Fruit fly (Drosophila melanogaster) whole organism, embryonic: ENCODE data around the gene spirit.

Experiments
- Abd-B ChIP-seq: fragments of 200-800 bp; sonication (Bioruptor generic); optimal IDR thresholded peaks from 2 replicates; lab custom pipeline; 2018; ENCODE audit warnings: missing biosample characterization, mild to moderate bottlenecking, missing genetic modification characterization, moderate library complexity
- Aef1 ChIP-seq: fragments of 200-800 bp; sonication (Bioruptor generic); IDR thresholded peaks from 3 replicates; pipeline ENCODE4 v1.3.6; 2022; ENCODE audit warnings: missing biosample characterization, missing genetic modification characterization
- Asciz ChIP-seq: fragments of 200-800 bp; sonication (Bioruptor generic); optimal IDR thresholded peaks from 2 replicates; lab custom pipeline; 2017; ENCODE audit warnings: missing biosample characterization, mild to moderate bottlenecking, missing genetic modification characterization, missing genetic modification reagents
- Atf3 ChIP-seq: fragments of 200-800 bp; sonication (Bioruptor generic); optimal IDR thresholded peaks from 3 replicates; lab custom pipeline; 2016; ENCODE audit warnings: missing biosample characterization, missing genetic modification characterization
- Atf6 ChIP-seq: fragments of 200-800 bp; sonication (Bioruptor generic); IDR thresholded peaks from 2 replicates; pipeline ENCODE4 v1.3.6; 2022; ENCODE audit warnings: missing biosample characterization, missing genetic modification characterization
- CG10209 ChIP-seq: fragments of 200-800 bp; sonication (Bioruptor generic); optimal IDR thresholded peaks from 3 replicates; lab custom pipeline; 2017; ENCODE audit warnings: missing biosample characterization, mild to moderate bottlenecking, missing genetic modification characterization, missing genetic modification reagents
- CG10274 ChIP-seq: fragments of 200-800 bp; sonication (Bioruptor generic); optimal IDR thresholded peaks from 3 replicates; lab custom pipeline; 2017; ENCODE audit warnings: missing biosample characterization, mild to moderate bottlenecking, missing genetic modification characterization
- CG12104 ChIP-seq: fragments of 200-800 bp; sonication (Bioruptor generic); optimal IDR thresholded peaks from 3 replicates; lab custom pipeline; 2016; ENCODE audit warnings: missing biosample characterization, missing genetic modification characterization
- CG12942 ChIP-seq: fragments of 200-800 bp; sonication (Bioruptor generic); optimal IDR thresholded peaks from 3 replicates; lab custom pipeline; 2016; ENCODE audit warnings: missing biosample characterization, missing genetic modification characterization
- CG13123 ChIP-seq: fragments of 200-800 bp; sonication (Bioruptor generic); optimal IDR thresholded peaks from 2 replicates; lab custom pipeline; 2016; ENCODE audit warnings: missing biosample characterization, missing genetic modification characterization
- CG15073 ChIP-seq: fragments of 200-800 bp; sonication (Bioruptor generic); optimal IDR thresholded peaks from 2 replicates; lab custom pipeline; 2016; ENCODE audit warnings: missing biosample characterization, missing genetic modification characterization
- CG16779 ChIP-seq: fragments of 200-800 bp; sonication (Bioruptor generic); IDR thresholded peaks from 2 replicates; pipeline ENCODE4 v1.3.6; 2022; ENCODE audit warnings: missing biosample characterization, missing genetic modification characterization
- CG17912 ChIP-seq: fragments of 200-800 bp; sonication (Bioruptor generic); optimal IDR thresholded peaks from 2 replicates; lab custom pipeline; 2018; ENCODE audit warnings: missing biosample characterization, mild to moderate bottlenecking, missing genetic modification characterization
- CG2678 ChIP-seq: fragments of 200-800 bp; sonication (Bioruptor generic); optimal IDR thresholded peaks from 3 replicates; lab custom pipeline; 2019; ENCODE audit warnings: missing biosample characterization, mild to moderate bottlenecking, missing genetic modification characterization, moderate library complexity
- CG2875 ChIP-seq: fragments of 200-800 bp; sonication (Bioruptor generic); optimal IDR thresholded peaks from 2 replicates; lab custom pipeline; 2017; ENCODE audit warnings: missing biosample characterization, mild to moderate bottlenecking, missing genetic modification characterization, missing genetic modification reagents
- CG2889 ChIP-seq: fragments of 200-800 bp; sonication (Bioruptor generic); IDR thresholded peaks from 3 replicates; pipeline ENCODE4 v1.3.6; 2022; ENCODE audit warnings: missing biosample characterization, missing genetic modification characterization
- CG3995 ChIP-seq: fragments of 200-800 bp; sonication (Bioruptor generic); optimal IDR thresholded peaks from 3 replicates; lab custom pipeline; 2016; ENCODE audit warnings: missing biosample characterization, missing genetic modification characterization
- CG6254 ChIP-seq: fragments of 200-800 bp; sonication (Bioruptor generic); optimal IDR thresholded peaks from 3 replicates; lab custom pipeline; 2017; ENCODE audit warnings: mild to moderate bottlenecking, missing biosample characterization, missing genetic modification reagents, missing genetic modification characterization
- CG8089 ChIP-seq: fragments of 200-800 bp; sonication (Bioruptor generic); optimal IDR thresholded peaks from 3 replicates; lab custom pipeline; 2016; ENCODE audit warnings: missing biosample characterization, missing genetic modification characterization
- CG8478 ChIP-seq: fragments of >200 bp; optimal IDR thresholded peaks from 2 replicates; lab custom pipeline; 2018
- CrebB ChIP-seq: fragments of 200-800 bp; sonication (Bioruptor generic); optimal IDR thresholded peaks from 3 replicates; lab custom pipeline; 2018; ENCODE audit warnings: missing biosample characterization, mild to moderate bottlenecking, missing genetic modification characterization
- D19A ChIP-seq: fragments of 200-800 bp; optimal IDR thresholded peaks from 3 replicates; lab custom pipeline; 2019; ENCODE audit warnings: missing biosample characterization, mild to moderate bottlenecking, missing genetic modification characterization, moderate library complexity
- Dad ChIP-seq: fragments of 200-800 bp; sonication (Bioruptor generic); optimal IDR thresholded peaks from 3 replicates; lab custom pipeline; 2016; ENCODE audit warnings: missing biosample characterization, missing genetic modification characterization
- ERR ChIP-seq: fragments of 200-800 bp; sonication (Bioruptor generic); optimal IDR thresholded peaks from 2 replicates; lab custom pipeline; 2016; ENCODE audit warnings: missing biosample characterization, missing genetic modification characterization
- Gug ChIP-seq: fragments of 200-800 bp; sonication (Bioruptor generic); IDR thresholded peaks from 4 replicates; pipeline ENCODE4 v1.3.6; 2022; ENCODE audit warnings: missing biosample characterization, missing genetic modification characterization
- HLH4C ChIP-seq: fragments of 200-800 bp; sonication (Bioruptor generic); IDR thresholded peaks from 3 replicates; pipeline ENCODE4 v1.3.6; 2022; ENCODE audit warnings: missing biosample characterization, missing genetic modification characterization; ENCODE audit not compliant: partially characterized antibody
- Hey ChIP-seq: fragments of 200-800 bp; sonication (Bioruptor generic); optimal IDR thresholded peaks from 3 replicates; lab custom pipeline; 2018; ENCODE audit warnings: missing biosample characterization, mild to moderate bottlenecking, missing genetic modification characterization
- Hr78 ChIP-seq, 2 experiments: fragments of 200-800 bp in 1 of 2; fragments of >200 bp in 1 of 2; sonication (Bioruptor generic) in 1 of 2; optimal IDR thresholded peaks; 2 replicates each; lab custom pipeline; 2017 to 2019; ENCODE audit warnings: missing biosample characterization in 2 of 2, missing genetic modification characterization in 2 of 2, mild to moderate bottlenecking in 1 of 2, moderate library complexity in 1 of 2
- Lhr ChIP-seq: fragments of 200-800 bp; sonication (Bioruptor generic); optimal IDR thresholded peaks from 3 replicates; lab custom pipeline; 2017; ENCODE audit warnings: mild to moderate bottlenecking, missing biosample characterization, missing genetic modification reagents, missing genetic modification characterization
- MESR4 ChIP-seq: fragments of 200-800 bp; sonication (Bioruptor generic); optimal IDR thresholded peaks from 2 replicates; lab custom pipeline; 2018; ENCODE audit warnings: missing biosample characterization, mild to moderate bottlenecking, missing genetic modification characterization, moderate library complexity
- Poxn ChIP-seq: fragments of 200-800 bp; sonication (Bioruptor generic); IDR thresholded peaks from 2 replicates; pipeline ENCODE4 v1.3.6; 2022; ENCODE audit warnings: missing biosample characterization, missing genetic modification characterization
- Scr ChIP-seq: fragments of 200-800 bp; sonication (Bioruptor generic); IDR thresholded peaks from 2 replicates; pipeline ENCODE4 v1.3.6; 2022; ENCODE audit warnings: missing biosample characterization, missing genetic modification characterization; ENCODE audit not compliant: partially characterized antibody
- Spps ChIP-seq: fragments of 200-800 bp; sonication (Bioruptor generic); optimal IDR thresholded peaks from 2 replicates; lab custom pipeline; 2018; ENCODE audit warnings: missing biosample characterization, mild to moderate bottlenecking, missing genetic modification characterization
- bowl ChIP-seq: fragments of 200-800 bp; sonication (Bioruptor generic); IDR thresholded peaks from 2 replicates; pipeline ENCODE4 v1.3.6; 2022; ENCODE audit warnings: missing biosample characterization, missing genetic modification characterization
- da ChIP-seq: fragments of 200-800 bp; sonication (Bioruptor generic); optimal IDR thresholded peaks from 2 replicates; lab custom pipeline; 2016; ENCODE audit warnings: missing biosample characterization, missing genetic modification characterization
- dpn ChIP-seq, 2 experiments: fragments of 200-800 bp; sonication (Bioruptor generic); optimal IDR thresholded peaks; 3 replicates each; lab custom pipeline; 2016; ENCODE audit warnings: missing biosample characterization in 2 of 2, missing genetic modification characterization in 2 of 2
- dysf ChIP-seq: fragments of 200-800 bp; sonication (Bioruptor generic); IDR thresholded peaks from 3 replicates; pipeline ENCODE4 v1.3.6; 2022; ENCODE audit warnings: missing biosample characterization, missing genetic modification characterization
- ham ChIP-seq: fragments of 200-800 bp; sonication (Bioruptor generic); IDR thresholded peaks from 2 replicates; pipeline ENCODE4 v1.3.6; 2022; ENCODE audit warnings: missing biosample characterization, missing genetic modification characterization
- ken ChIP-seq: fragments of 200-800 bp; sonication (Bioruptor generic); IDR thresholded peaks from 3 replicates; pipeline ENCODE4 v1.3.6; 2022; ENCODE audit warnings: missing biosample characterization, missing genetic modification characterization
- maf-S ChIP-seq: fragments of 200-800 bp; sonication (Bioruptor generic); optimal IDR thresholded peaks from 2 replicates; lab custom pipeline; 2016; ENCODE audit warnings: missing biosample characterization, missing genetic modification characterization
- nom ChIP-seq: fragments of 200-800 bp; sonication (Bioruptor generic); optimal IDR thresholded peaks from 2 replicates; lab custom pipeline; 2017; ENCODE audit warnings: missing biosample characterization, missing genetic modification characterization, mild to moderate bottlenecking, moderate library complexity, missing genetic modification reagents
- odd ChIP-seq: fragments of 200-800 bp; sonication (Bioruptor generic); optimal IDR thresholded peaks from 2 replicates; lab custom pipeline; 2017; ENCODE audit warnings: missing biosample characterization, mild to moderate bottlenecking, missing genetic modification characterization
- pho ChIP-seq: fragments of 200-800 bp; sonication (Bioruptor generic); optimal IDR thresholded peaks from 2 replicates; lab custom pipeline; 2016; ENCODE audit warnings: missing biosample characterization, missing genetic modification characterization
- phol ChIP-seq: fragments of 200-800 bp; sonication (Bioruptor generic); optimal IDR thresholded peaks from 3 replicates; lab custom pipeline; 2018; ENCODE audit warnings: missing biosample characterization, mild to moderate bottlenecking, missing genetic modification characterization, moderate library complexity
- pnt ChIP-seq: fragments of 200-800 bp; sonication (Bioruptor generic); optimal IDR thresholded peaks from 3 replicates; lab custom pipeline; 2016; ENCODE audit warnings: missing biosample characterization, missing genetic modification characterization
- pros ChIP-seq: fragments of 200-800 bp; sonication (Bioruptor generic); optimal IDR thresholded peaks from 3 replicates; lab custom pipeline; 2019; ENCODE audit warnings: missing biosample characterization, mild to moderate bottlenecking, missing genetic modification characterization, moderate library complexity
- psq ChIP-seq: fragments of 200-800 bp; sonication (Bioruptor generic); optimal IDR thresholded peaks from 2 replicates; lab custom pipeline; 2017; ENCODE audit warnings: missing biosample characterization, missing genetic modification characterization
- ranshi ChIP-seq: fragments of 200-800 bp; sonication (Bioruptor generic); IDR thresholded peaks from 2 replicates; pipeline ENCODE4 v1.3.6; 2022; ENCODE audit warnings: missing biosample characterization, missing genetic modification characterization
- ro ChIP-seq: fragments of 200-800 bp; sonication (Bioruptor generic); IDR thresholded peaks from 2 replicates; pipeline ENCODE4 v1.3.6; 2022; ENCODE audit warnings: missing biosample characterization, missing genetic modification characterization
- slbo ChIP-seq: fragments of 200-800 bp; sonication (Bioruptor generic); IDR thresholded peaks from 2 replicates; pipeline ENCODE4 v1.3.6; 2022; ENCODE audit warnings: missing biosample characterization, missing genetic modification characterization
- so ChIP-seq: fragments of 200-800 bp; sonication (Bioruptor generic); IDR thresholded peaks from 3 replicates; pipeline ENCODE4 v1.3.6; 2022; ENCODE audit warnings: missing biosample characterization, missing genetic modification characterization
- vnd ChIP-seq: fragments of 200-800 bp; sonication (Bioruptor generic); IDR thresholded peaks from 3 replicates; pipeline ENCODE4 v1.3.6; 2022; ENCODE audit warnings: missing biosample characterization, missing genetic modification characterization; ENCODE audit not compliant: partially characterized antibody

The spirit gene

DNA sequence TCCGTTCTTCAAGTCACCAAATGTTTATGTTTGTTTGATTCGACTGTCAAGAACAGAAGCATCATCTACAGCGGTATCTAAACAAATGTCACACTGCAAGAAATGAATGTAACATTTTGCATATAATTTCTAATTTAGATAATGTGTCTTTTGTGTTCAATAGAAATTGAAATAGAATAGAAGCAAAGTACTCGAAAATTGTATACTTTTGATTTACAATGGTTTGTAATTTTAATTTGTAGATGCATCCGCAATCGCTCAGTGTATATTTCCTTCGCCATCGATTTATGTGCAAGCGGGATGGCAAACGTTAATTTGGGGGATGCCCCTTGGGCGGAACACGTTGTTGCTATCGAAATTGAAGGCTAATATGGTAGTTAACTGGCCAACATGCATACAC lies 35.2 kb downstream of the spirit start (continued):
- TF ChIP-seq D19A = peak; percentile 54
- TF ChIP-seq slbo = peak; percentile 71
- TF ChIP-seq psq (GFP tag; lab: Kevin White, UChicago) = no peak
- TF ChIP-seq ranshi (GFP tag; lab: Robert Waterston, UW) = peak; percentile 62
- peak; percentile 17 for TF ChIP-seq CG12942
- TF ChIP-seq CG12104 = no peak
- peak; percentile 42 for TF ChIP-seq CG10209
- peak; percentile 79 for TF ChIP-seq CG2678 (tag; lab: Kevin White, UChicago)
- peak in 1 of 2 experiments; percentile 4 for TF ChIP-seq Hr78 (GFP tag; optimal IDR thresholded peaks at IDR 0.05; lab: Kevin White, UChicago)
- no peak for TF ChIP-seq pros (GFP tag; lab: Kevin White, UChicago)
- TF ChIP-seq Lhr (GFP tag; lab: Kevin White, UChicago) = no peak
- TF ChIP-seq MESR4 (GFP tag; lab: Kevin White, UChicago) = no peak
- peak; percentile 55; the same call in 2 of the 3 replicates for TF ChIP-seq Aef1 (GFP tag; lab: Robert Waterston, UW)
- peak; percentile 35 for TF ChIP-seq odd (GFP tag; lab: Kevin White, UChicago)
- no peak for TF ChIP-seq maf-S (GFP tag; lab: Kevin White, UChicago)
- TF ChIP-seq Asciz = peak; percentile 12
- peak; percentile 75; the same call in 1 of the 3 replicates for TF ChIP-seq so (GFP tag; lab: Robert Waterston, UW)
- peak; percentile 18 for TF ChIP-seq CG2875 (GFP tag; lab: Kevin White, UChicago)
- peak; percentile 69; the same call in 2 of the 3 replicates for TF ChIP-seq dysf
- no peak for TF ChIP-seq CG13123
- peak; percentile 25 for TF ChIP-seq CG8089
- TF ChIP-seq nom (GFP tag; lab: Kevin White, UChicago) = no peak
- TF ChIP-seq CG6254 (GFP tag; lab: Kevin White, UChicago) = peak; percentile 36
- no peak for TF ChIP-seq CG15073 (GFP tag; lab: Kevin White, UChicago)
- TF ChIP-seq ro (GFP tag; lab: Robert Waterston, UW) = no peak
- peak; percentile 59; the same call in 2 of the 3 replicates for TF ChIP-seq ken (GFP tag; lab: Robert Waterston, UW)
- TF ChIP-seq Spps = peak; percentile 38
- no peak for TF ChIP-seq vnd (GFP tag; lab: Robert Waterston, UW)
- peak; percentile 32 for TF ChIP-seq CrebB
- peak; percentile 49 for TF ChIP-seq pnt (GFP tag; lab: Kevin White, UChicago)
- TF ChIP-seq Atf6 (GFP tag; lab: Robert Waterston, UW) = peak; percentile 55
- TF ChIP-seq CG10274 (GFP tag; lab: Kevin White, UChicago) = no peak
- no peak for TF ChIP-seq Hey
- TF ChIP-seq CG16779 (GFP tag; lab: Robert Waterston, UW) = no peak
- TF ChIP-seq Atf3 = no peak
- TF ChIP-seq bowl = no peak
- TF ChIP-seq Gug (GFP tag; lab: Robert Waterston, UW) = no peak
- TF ChIP-seq Scr (GFP tag; lab: Robert Waterston, UW) = no peak
- TF ChIP-seq Abd-B (GFP tag; lab: Kevin White, UChicago) = peak; percentile 39
- TF ChIP-seq CG8478 (lab: Kevin White, UChicago) = no peak
- TF ChIP-seq phol (tag; lab: Kevin White, UChicago) = peak; percentile 68
- TF ChIP-seq ham = no peak
- TF ChIP-seq CG17912 = peak; percentile 3
- TF ChIP-seq dpn (GFP tag; optimal IDR thresholded peaks at IDR 0.05; lab: Kevin White, UChicago) = peak; percentile 42 to 56
- TF ChIP-seq ERR (GFP tag; lab: Kevin White, UChicago) = peak; percentile 41
- peak; percentile 22 for TF ChIP-seq pho (GFP tag; lab: Kevin White, UChicago)
- TF ChIP-seq HLH4C = no peak
- TF ChIP-seq CG3995 (GFP tag; lab: Kevin White, UChicago) = no peak
- TF ChIP-seq da = no peak
- TF ChIP-seq Poxn (GFP tag; lab: Robert Waterston, UW) = no peak
- peak; percentile 15 for TF ChIP-seq Dad (GFP tag; lab: Kevin White, UChicago)
- no peak for TF ChIP-seq CG2889 (GFP tag; lab: Robert Waterston, UW)
